Worm (Caenorhabditis elegans) whole organism, dauer: Measurements from ENCODE around the gene mccc-2.

Experiments
- unc-62 ChIP-seq: sonication (generic microtip); optimal IDR thresholded peaks from 2 replicates; lab custom pipeline; 2017; ENCODE audit warnings: missing biosample characterization, missing genetic modification reagents, missing genetic modification characterization

mccc-2 gene

ce11 chrIII:9089325-9089823, at the start of gene mccc-2, which contains the start of gene mrpl-44:
Gene mccc-2, minus strand, starts transcription at chrIII:9089375.
Gene mrpl-44, minus strand, starts transcription at chrIII:9089375.
- no peak for TF ChIP-seq unc-62 (GFP tag; lab: Kevin White, UChicago)

DNA sequence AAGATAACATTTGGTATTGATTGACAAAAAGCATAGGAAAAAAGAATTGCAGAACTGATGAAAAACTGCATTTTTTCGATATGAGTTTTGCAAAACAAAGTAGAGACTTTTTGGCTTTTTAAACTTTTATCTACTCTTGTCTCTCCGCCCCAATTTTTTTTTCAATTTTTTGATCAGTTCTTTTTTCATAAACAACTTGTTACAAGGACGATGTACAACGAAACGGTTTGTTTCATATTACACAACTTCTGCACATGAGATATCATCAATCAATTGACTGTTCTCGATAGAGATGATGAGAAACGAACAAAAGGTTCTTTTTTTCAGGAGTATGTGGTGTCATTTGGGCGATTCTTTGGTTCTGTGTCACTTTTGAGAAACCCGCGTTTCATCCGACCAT, 49.4 kb upstream of the mccc-2 start, which contains the start of gene ZK512.7:
Gene ZK512.7, minus strand, starts transcription at position 101 of the 400 bp plus-strand sequence.
- TF ChIP-seq unc-62 (GFP tag; lab: Kevin White, UChicago), result no peak

ce11 chrIII:9136587-9136986, 47.4 kb upstream of the mccc-2 start, which contains the start of gene eat-4:
Gene eat-4, plus strand, starts transcription at chrIII:9136887.
- TF ChIP-seq unc-62 (GFP tag; lab: Kevin White, UChicago), result no peak

- no peak for TF ChIP-seq unc-62 (GFP tag; lab: Kevin White, UChicago)
Observed at ce11 chrIII:9130588-9130987, 41.4 kb upstream of the mccc-2 start, which contains the start of gene ZK512.10. Gene ZK512.10, plus strand, starts transcription at chrIII:9130888.

DNA sequence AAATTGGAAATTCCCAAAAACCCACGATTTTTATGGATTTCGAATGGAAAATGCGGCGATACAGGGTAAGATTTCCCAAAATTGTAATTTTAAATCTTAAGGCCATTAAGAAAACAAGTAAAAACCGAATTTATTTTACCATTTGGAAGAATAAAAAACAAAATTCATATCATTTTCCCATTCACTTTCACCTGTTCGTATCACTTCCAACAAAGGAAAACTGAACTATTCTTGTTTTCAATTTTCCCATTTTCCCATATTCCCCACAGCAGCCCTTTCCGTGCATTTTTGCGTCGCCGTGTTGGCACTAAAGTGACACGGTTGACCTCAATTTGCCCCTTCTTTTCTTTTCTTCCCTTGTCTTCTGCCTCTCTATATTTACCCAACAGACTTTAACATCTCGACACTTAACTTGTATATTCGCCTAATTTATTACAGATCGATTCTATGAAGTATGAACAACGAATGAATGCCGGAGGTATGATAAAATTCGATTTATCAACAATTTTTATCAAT, 36.7 kb upstream of the mccc-2 start, which contains the start of gene sec-16A.1:
Gene sec-16A.1, plus strand, starts transcription at position 51 of the 516 bp plus-strand sequence.
- no peak for TF ChIP-seq unc-62 (GFP tag; lab: Kevin White, UChicago)

ce11 chrIII:9118921-9119606, 29.9 kb upstream of the mccc-2 start, which contains the start of gene ced-11:
Gene ced-11, plus strand, starts transcription at chrIII:9119556.
- no peak for TF ChIP-seq unc-62 (GFP tag; lab: Kevin White, UChicago)

ce11 chrIII:9118314-9118850, 29.2 kb upstream of the mccc-2 start, which contains the start of gene grl-11:
Gene grl-11, minus strand, starts transcription at chrIII:9118364.
- TF ChIP-seq unc-62 (GFP tag; lab: Kevin White, UChicago), result no peak

DNA sequence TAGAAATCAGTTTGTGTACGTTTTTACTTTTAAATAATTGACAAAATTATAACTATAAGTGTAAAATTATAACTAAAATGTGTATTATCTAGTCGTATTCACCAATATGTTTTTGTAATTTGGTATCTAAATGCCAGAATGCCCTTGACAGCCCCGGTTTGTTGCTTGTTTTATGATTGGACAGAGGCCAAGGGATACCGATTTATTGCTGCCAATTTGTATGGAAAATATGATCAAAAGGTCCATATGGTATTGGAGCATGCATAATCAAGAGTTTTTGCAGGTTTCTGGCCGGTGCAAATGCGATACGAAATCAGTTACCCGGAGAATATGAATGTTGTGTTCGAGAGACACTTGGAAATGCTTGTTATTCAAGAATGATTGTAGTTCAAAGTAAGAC, 26.6 kb upstream of the mccc-2 start:
- TF ChIP-seq unc-62 (GFP tag; lab: Kevin White, UChicago), result no peak

- no peak for TF ChIP-seq unc-62 (GFP tag; lab: Kevin White, UChicago)
Observed at ce11 chrIII:9114649-9115048, 25.5 kb upstream of the mccc-2 start, which contains the start of gene ZK512.1. Gene ZK512.1, plus strand, starts transcription at chrIII:9114949.

DNA sequence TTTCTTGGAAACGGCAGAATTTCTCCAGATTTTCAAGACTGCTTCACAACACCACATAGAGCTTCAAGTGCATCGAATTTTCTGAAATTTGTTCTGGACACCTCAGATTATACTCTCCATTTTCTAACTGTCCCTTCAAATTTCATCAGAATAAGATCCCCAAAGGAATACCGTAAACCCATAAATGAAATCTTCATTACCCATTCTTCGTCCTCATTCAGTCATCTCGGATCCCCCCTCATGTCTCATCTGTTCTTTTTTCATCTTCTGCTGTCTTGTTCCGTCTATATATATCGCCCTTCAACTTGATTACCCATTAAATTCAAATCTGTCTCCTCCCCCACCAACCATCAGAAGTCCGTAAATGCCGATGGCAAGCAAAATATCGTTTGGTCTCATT, 24.9 kb upstream of the mccc-2 start:
- TF ChIP-seq unc-62 (GFP tag; lab: Kevin White, UChicago), result no peak

DNA sequence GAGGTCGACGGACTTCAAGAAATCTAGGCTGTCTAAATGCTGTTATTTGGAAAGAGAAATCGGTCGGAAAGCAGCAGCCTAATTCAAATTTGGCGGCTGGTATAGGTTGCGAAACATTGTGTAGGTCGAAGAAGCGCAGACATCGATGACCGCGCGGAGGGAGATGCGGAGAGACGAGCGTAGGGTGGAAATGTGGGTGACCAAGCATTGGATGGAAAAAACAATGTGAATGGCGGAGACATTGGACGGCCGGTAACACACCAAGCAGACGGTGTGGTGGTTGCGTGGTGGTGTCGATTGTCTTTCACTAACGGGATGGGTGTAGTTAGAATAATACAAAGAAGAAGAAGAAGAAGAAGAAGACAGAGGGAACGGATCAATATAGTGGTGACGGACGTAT, 23.3 kb upstream of the mccc-2 start:
- no peak for TF ChIP-seq unc-62 (GFP tag; lab: Kevin White, UChicago)

DNA sequence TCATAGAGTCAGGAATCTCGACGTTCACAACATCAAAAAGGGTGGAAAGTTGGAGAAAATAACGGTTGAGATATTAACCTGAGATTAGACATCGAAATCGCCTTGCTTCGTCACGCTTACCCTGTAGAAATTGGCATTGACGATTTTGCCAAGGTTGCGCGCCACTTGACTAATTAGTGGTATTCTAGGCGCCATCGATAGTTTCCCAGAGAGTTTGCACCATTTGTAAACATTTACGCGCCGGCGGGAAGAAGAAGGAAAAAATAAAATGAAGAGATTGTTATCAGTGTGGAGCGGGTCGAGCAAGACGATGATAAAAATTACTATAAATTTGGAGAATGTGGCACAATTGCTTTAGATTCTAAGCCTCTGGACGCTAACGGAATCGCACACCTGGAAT, 21.1 kb upstream of the mccc-2 start:
- no peak for TF ChIP-seq unc-62 (GFP tag; lab: Kevin White, UChicago)

DNA sequence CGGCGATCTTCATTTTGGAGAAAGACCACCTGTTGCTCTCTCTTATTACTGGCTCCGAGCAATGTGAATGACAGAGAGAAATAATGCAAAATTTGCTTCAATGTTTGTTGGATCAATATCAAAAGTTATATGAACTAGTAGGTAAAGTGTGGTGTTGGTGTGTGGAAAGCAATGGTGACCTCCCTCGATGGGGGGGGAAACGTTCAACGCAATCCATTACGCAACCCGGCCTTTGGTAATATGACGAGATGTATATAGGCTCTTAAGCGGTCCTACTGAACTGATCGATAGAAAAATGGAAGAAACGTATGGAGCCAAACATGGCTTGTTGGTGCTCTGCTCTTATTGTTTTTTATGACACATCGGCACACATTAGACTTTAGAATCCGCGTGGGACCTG, 20.6 kb upstream of the mccc-2 start:
- TF ChIP-seq unc-62 (GFP tag; lab: Kevin White, UChicago), result no peak

ce11 chrIII:9109172-9109571, 20.0 kb upstream of the mccc-2 start, which contains the start of gene cya-1:
Gene cya-1, minus strand, starts transcription at chrIII:9109272.
- TF ChIP-seq unc-62 (GFP tag; lab: Kevin White, UChicago), result no peak

- no peak for TF ChIP-seq unc-62 (GFP tag; lab: Kevin White, UChicago)
Observed at ce11 chrIII:9105653-9106052, 16.5 kb upstream of the mccc-2 start.

DNA sequence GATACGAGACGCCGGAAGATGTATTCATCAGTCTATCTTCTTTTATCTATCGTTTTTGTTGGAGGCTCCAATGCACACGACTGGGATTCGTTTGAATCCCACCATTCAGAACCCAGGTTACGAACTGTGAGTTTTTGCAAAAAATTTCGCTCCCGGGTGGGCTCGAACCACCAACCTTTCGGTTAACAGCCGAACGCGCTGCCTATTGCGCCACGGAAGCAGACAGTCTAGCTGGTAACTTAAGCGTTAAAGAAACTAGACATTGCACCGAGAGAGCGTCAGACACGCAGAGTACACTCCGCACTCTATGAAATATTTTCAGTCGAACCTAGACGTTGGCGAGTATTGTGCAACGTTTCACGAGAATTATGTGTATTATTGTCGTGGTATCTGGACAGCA, 14.9 kb upstream of the mccc-2 start:
- TF ChIP-seq unc-62 (GFP tag; lab: Kevin White, UChicago), result no peak
